Fruit fly (Drosophila melanogaster) whole organism, wandering third instar larva: ENCODE results near the gene Pif1B.

ENCODE experiments used
- CG32264 ChIP-seq: fragments of 200-800 bp; sonication (Bioruptor generic); optimal IDR thresholded peaks from 2 replicates; lab custom pipeline; 2016; ENCODE audit warnings: missing biosample characterization, missing genetic modification characterization
- CrebA ChIP-seq: fragments of 200-800 bp; sonication (Bioruptor generic); optimal IDR thresholded peaks from 2 replicates; lab custom pipeline; 2016; ENCODE audit warnings: missing biosample characterization, mild to moderate bottlenecking, missing genetic modification characterization, borderline replicate concordance
- Dfd ChIP-seq: fragments of >200 bp; optimal IDR thresholded peaks from 2 replicates; lab custom pipeline; 2017; ENCODE audit warnings: missing biosample characterization, missing genetic modification characterization
- GATAd ChIP-seq: sonication (Bioruptor generic); optimal IDR thresholded peaks from 2 replicates; lab custom pipeline; 2016; ENCODE audit warnings: missing biosample characterization, missing genetic modification characterization
- HLH106 ChIP-seq: fragments of 200-800 bp; optimal IDR thresholded peaks from 3 replicates; lab custom pipeline; 2019; ENCODE audit warnings: missing biosample characterization, mild to moderate bottlenecking, missing genetic modification characterization, moderate library complexity
- Hr83 ChIP-seq: fragments of 200-300 bp; sonication (Bioruptor generic); optimal IDR thresholded peaks from 2 replicates; lab custom pipeline; 2016; ENCODE audit warnings: missing biosample characterization, mild to moderate bottlenecking, missing genetic modification characterization, moderate library complexity; ENCODE audit not compliant: poor library complexity, severe bottlenecking
- Myc ChIP-seq: fragments of >200 bp; optimal IDR thresholded peaks from 2 replicates; lab custom pipeline; 2017
- OdsH ChIP-seq: fragments of 200-800 bp; sonication (Bioruptor generic); optimal IDR thresholded peaks from 2 replicates; lab custom pipeline; 2016; ENCODE audit warnings: missing biosample characterization, mild to moderate bottlenecking, missing genetic modification characterization
- Rel ChIP-seq, 2 experiments: fragments of 200-800 bp; sonication (Bioruptor generic) in 1 of 2; optimal IDR thresholded peaks; 2 replicates in 1 of 2; 3 replicates in 1 of 2; lab custom pipeline; 2016 to 2019; ENCODE audit warnings: mild to moderate bottlenecking in 2 of 2, missing biosample characterization in 2 of 2, missing genetic modification characterization in 2 of 2, moderate library complexity in 1 of 2
- Sp1 ChIP-seq: fragments of 200-800 bp; sonication (Bioruptor generic); optimal IDR thresholded peaks from 3 replicates; lab custom pipeline; 2019; ENCODE audit warnings: missing biosample characterization, mild to moderate bottlenecking, missing genetic modification characterization, moderate library complexity
- br ChIP-seq: fragments of 200-800 bp; sonication (Bioruptor generic); optimal IDR thresholded peaks from 2 replicates; lab custom pipeline; 2016; ENCODE audit warnings: missing biosample characterization, missing genetic modification characterization
- dl ChIP-seq, 2 experiments: fragments of 175-275, 200-275 bp in 1 of 2; fragments of 200-275 bp in 1 of 2; sonication (Bioruptor generic); optimal IDR thresholded peaks; lab custom pipeline; 2018; ENCODE audit warnings: mild to moderate bottlenecking in 2 of 2, missing biosample characterization in 2 of 2, missing genetic modification characterization in 2 of 2, moderate library complexity in 2 of 2; ENCODE audit not compliant: partially characterized antibody in 2 of 2, insufficient read depth in 1 of 2
- dmrt93B ChIP-seq: fragments of 200-800 bp; sonication (Bioruptor generic); optimal IDR thresholded peaks from 2 replicates; lab custom pipeline; 2018; ENCODE audit warnings: missing biosample characterization, mild to moderate bottlenecking, missing genetic modification characterization
- dsf ChIP-seq: sonication (Bioruptor generic); optimal IDR thresholded peaks from 2 replicates; lab custom pipeline; 2016; ENCODE audit warnings: missing biosample characterization, missing genetic modification characterization, borderline replicate concordance
- ey ChIP-seq: fragments of 200-800 bp; sonication (Bioruptor generic); optimal IDR thresholded peaks from 2 replicates; lab custom pipeline; 2016; ENCODE audit warnings: missing biosample characterization, missing genetic modification characterization
- h ChIP-seq: fragments of 200-800 bp; sonication (Bioruptor generic); optimal IDR thresholded peaks from 3 replicates; lab custom pipeline; 2016; ENCODE audit warnings: missing biosample characterization, mild to moderate bottlenecking, missing genetic modification characterization
- jim ChIP-seq: fragments of 175-275, 200-325 bp; sonication (Bioruptor generic); optimal IDR thresholded peaks from 2 replicates; lab custom pipeline; 2016; ENCODE audit warnings: missing biosample characterization, mild to moderate bottlenecking, missing genetic modification characterization
- pan ChIP-seq: fragments of >200 bp; optimal IDR thresholded peaks from 2 replicates; lab custom pipeline; 2017
- sage ChIP-seq: fragments of 200-800 bp; sonication (Bioruptor generic); optimal IDR thresholded peaks from 2 replicates; lab custom pipeline; 2016; ENCODE audit warnings: missing biosample characterization, mild to moderate bottlenecking, missing genetic modification characterization
- tai ChIP-seq: sonication (Bioruptor generic); optimal IDR thresholded peaks from 2 replicates; lab custom pipeline; 2016; ENCODE audit warnings: missing biosample characterization, missing genetic modification characterization
- woc ChIP-seq: sonication (Bioruptor generic); optimal IDR thresholded peaks from 2 replicates; lab custom pipeline; 2016; ENCODE audit warnings: missing biosample characterization, mild to moderate bottlenecking, missing genetic modification characterization

The Pif1B gene

DNA sequence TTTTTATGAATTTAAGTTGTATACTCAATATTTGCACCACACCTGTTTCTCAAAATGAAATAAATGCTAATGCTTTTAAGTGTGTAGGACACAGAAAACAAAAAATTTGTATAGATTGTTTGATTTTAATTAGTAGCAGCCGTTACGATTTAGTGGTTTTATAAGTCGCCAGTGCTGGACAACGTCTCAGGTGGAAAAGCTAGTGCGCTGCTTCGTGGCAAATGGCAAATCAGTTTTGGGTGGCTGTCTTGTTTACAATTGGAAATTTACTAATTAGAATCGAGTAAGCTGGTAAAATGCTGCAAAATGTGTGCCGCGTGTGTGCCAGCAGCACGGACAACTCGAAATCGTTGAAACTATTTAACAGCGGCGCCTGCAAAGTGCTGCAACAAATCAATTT is 74.3 kb downstream of the Pif1B start, which contains the start of gene CG8159:
CG8159 (plus strand) TSS at position 223 of the 400 bp plus-strand sequence.
- TF ChIP-seq HLH106: no peak
- peak; percentile 1 for TF ChIP-seq OdsH (GFP tag; lab: Kevin White, UChicago)
- no peak for TF ChIP-seq woc
- no peak for TF ChIP-seq Rel (GFP tag; optimal IDR thresholded peaks at IDR 0.05; lab: Kevin White, UChicago)
- TF ChIP-seq Rel (tag; optimal IDR thresholded peaks at IDR 0.05; lab: Kevin White, UChicago): peak; percentile 97
- TF ChIP-seq Hr83 (GFP tag; lab: Kevin White, UChicago): peak; percentile 79
- no peak for TF ChIP-seq dmrt93B (GFP tag; lab: Kevin White, UChicago)
- no peak for TF ChIP-seq h
- no peak for TF ChIP-seq jim (GFP tag; lab: Kevin White, UChicago)
- TF ChIP-seq dsf: no peak
- peak; percentile 18 for TF ChIP-seq ey (GFP tag; lab: Kevin White, UChicago)

DNA sequence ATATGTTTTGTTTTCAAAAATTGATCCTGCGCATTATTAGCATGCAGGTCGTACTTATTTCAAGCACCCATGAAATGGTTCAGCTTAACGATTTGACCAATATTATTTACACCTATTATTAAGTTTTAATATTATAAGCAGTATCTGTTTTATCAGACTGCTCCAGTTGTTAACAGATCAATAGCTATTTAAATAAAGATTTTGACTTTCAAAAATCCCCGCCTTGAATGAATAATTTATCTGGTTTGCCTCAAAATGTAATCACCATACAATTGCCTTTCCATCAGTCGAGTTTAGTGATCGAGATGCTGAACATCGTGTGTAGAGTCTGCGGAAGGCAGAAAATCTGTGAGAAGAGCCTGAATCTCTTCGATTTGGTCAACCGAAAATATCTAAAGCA is 75.8 kb downstream of the Pif1B start, which contains the start of gene ouib:
ouib (plus strand) TSS at position 301 of the 400 bp plus-strand sequence.
- TF ChIP-seq Sp1 (no peak), sage (GFP tag; lab: Kevin White, UChicago) (no peak), Myc (lab: Kevin White, UChicago) (no peak), CrebA (GFP tag; lab: Kevin White, UChicago) (no peak), CG32264 (GFP tag; lab: Kevin White, UChicago) (no peak), ey (GFP tag; lab: Kevin White, UChicago) (no peak), tai (GFP tag; lab: Kevin White, UChicago) (no peak), dsf (no peak), dmrt93B (GFP tag; lab: Kevin White, UChicago) (no peak), GATAd (no peak), pan (lab: Kevin White, UChicago) (no peak), Dfd (GFP tag; lab: Kevin White, UChicago) (no peak), br (GFP tag; lab: Kevin White, UChicago) (no peak), h (no peak), Hr83 (GFP tag; lab: Kevin White, UChicago) (no peak), dl (GFP tag; optimal IDR thresholded peaks at IDR 0.05; lab: Kevin White, UChicago; ENCODE audit: insufficient read depth in 1 of 2, partially characterized antibody in 2 of 2) (no peak)
